Worm (Caenorhabditis elegans) whole organism, L1 larva: Measurements from ENCODE around the gene prx-10.

ENCODE experiments used
- C34B4.2 ChIP-seq: sonication (generic microtip); optimal IDR thresholded peaks from 2 replicates; lab custom pipeline; 2017; ENCODE audit warnings: mild to moderate bottlenecking, missing genetic modification characterization, missing compliant biosample characterization
- F16B12.6 ChIP-seq: fragments of 150-350 bp; optimal IDR thresholded peaks from 2 replicates; lab custom pipeline; 2014; ENCODE audit warnings: missing biosample characterization, missing genetic modification characterization
- Y116A8C.19 ChIP-seq: sonication (generic microtip); optimal IDR thresholded peaks from 2 replicates; lab custom pipeline; 2016; ENCODE audit warnings: missing compliant biosample characterization, missing genetic modification characterization, borderline replicate concordance
- ama-1 ChIP-seq: fragments of 150-350 bp; optimal IDR thresholded peaks from 2 replicates; lab custom pipeline; 2014
- blmp-1 ChIP-seq: fragments of 150-350 bp; optimal IDR thresholded peaks from 2 replicates; lab custom pipeline; 2014; ENCODE audit warnings: missing biosample characterization, missing genetic modification characterization
- ceh-8 ChIP-seq: fragments of 200-800 bp; sonication (Bioruptor generic); optimal IDR thresholded peaks from 2 replicates; lab custom pipeline; 2018; ENCODE audit warnings: mild to moderate bottlenecking, missing genetic modification characterization, moderate library complexity, missing compliant biosample characterization
- ceh-88 ChIP-seq: fragments of 200-800 bp; sonication (Bioruptor generic); IDR thresholded peaks from 2 replicates; pipeline ENCODE4 v1.3.6; 2022; ENCODE audit warnings: missing genetic modification characterization, missing compliant biosample characterization
- ceh-90 ChIP-seq: sonication (generic microtip); optimal IDR thresholded peaks from 2 replicates; lab custom pipeline; 2016; ENCODE audit warnings: missing genetic modification characterization, missing compliant biosample characterization
- ces-1 ChIP-seq: fragments of 150-350 bp; optimal IDR thresholded peaks from 2 replicates; lab custom pipeline; 2014; ENCODE audit warnings: missing biosample characterization, missing genetic modification reagents, missing genetic modification characterization
- dpl-1 ChIP-seq, 3 experiments: fragments of 150-350 bp in 2 of 3; sonication (generic microtip) in 1 of 3; optimal IDR thresholded peaks; 2 replicates each; lab custom pipeline; 2014 to 2017; ENCODE audit warnings: missing biosample characterization in 3 of 3, missing genetic modification characterization in 3 of 3, missing genetic modification reagents in 3 of 3
- dsc-1 ChIP-seq: sonication (generic microtip); optimal IDR thresholded peaks from 2 replicates; lab custom pipeline; 2016; ENCODE audit warnings: mild to moderate bottlenecking, missing genetic modification characterization, missing compliant biosample characterization
- efl-1 ChIP-seq, 4 experiments: fragments of 150-350 bp; optimal IDR thresholded peaks in 3 of 4; peaks in 1 of 4; 1 replicate in 1 of 4; 2 replicates in 3 of 4; lab custom pipeline; 2014; ENCODE audit warnings: missing biosample characterization in 2 of 4, missing genetic modification characterization in 2 of 4, missing genetic modification reagents in 2 of 4
- egl-27 ChIP-seq, 2 experiments: fragments of 150-350 bp in 1 of 2; sonication (generic microtip); optimal IDR thresholded peaks; 3 replicates each; lab custom pipeline; 2017 to 2018; ENCODE audit warnings: missing biosample characterization in 2 of 2, missing genetic modification characterization in 2 of 2, missing genetic modification reagents in 2 of 2
- elt-2 ChIP-seq: sonication (generic microtip); optimal IDR thresholded peaks from 2 replicates; lab custom pipeline; 2016; ENCODE audit warnings: missing genetic modification characterization, mild to moderate bottlenecking, inconsistent platforms, missing compliant biosample characterization, missing genetic modification reagents
- ets-5 ChIP-seq: fragments of 200-800 bp; sonication (Bioruptor generic); IDR thresholded peaks from 2 replicates; pipeline ENCODE4 v1.3.6; 2022; ENCODE audit warnings: missing genetic modification characterization, missing compliant biosample characterization
- fos-1 ChIP-seq: fragments of 150-350 bp; optimal IDR thresholded peaks from 2 replicates; lab custom pipeline; 2014; ENCODE audit warnings: missing biosample characterization, missing genetic modification characterization
- grh-1 ChIP-seq: fragments of 200-800 bp; sonication (Bioruptor generic); IDR thresholded peaks from 2 replicates; pipeline ENCODE4 v1.3.6; 2022; ENCODE audit warnings: missing genetic modification reagents, missing genetic modification characterization, missing compliant biosample characterization
- isw-1 ChIP-seq: fragments of 200-800 bp; sonication (Bioruptor generic); IDR thresholded peaks from 2 replicates; pipeline ENCODE4 v1.3.6; 2022; ENCODE audit warnings: missing genetic modification characterization, missing compliant biosample characterization
- jun-1 ChIP-seq: fragments of 150-350 bp; optimal IDR thresholded peaks from 2 replicates; lab custom pipeline; 2014; ENCODE audit warnings: missing biosample characterization, missing genetic modification reagents, missing genetic modification characterization
- lin-13 ChIP-seq: fragments of 150-350 bp; optimal IDR thresholded peaks from 2 replicates; lab custom pipeline; 2014; ENCODE audit warnings: missing biosample characterization, missing genetic modification reagents, missing genetic modification characterization
- lin-15B ChIP-seq: fragments of 150-350 bp; sonication (generic microtip); optimal IDR thresholded peaks from 3 replicates; lab custom pipeline; 2014; ENCODE audit warnings: missing biosample characterization, missing genetic modification characterization
- lin-35 ChIP-seq, 2 experiments: fragments of 150-350 bp; optimal IDR thresholded peaks; 2 replicates each; lab custom pipeline; 2014; ENCODE audit warnings: missing biosample characterization in 2 of 2, missing genetic modification characterization in 2 of 2, missing genetic modification reagents in 2 of 2
- lin-39 ChIP-seq: fragments of 150-350 bp; optimal IDR thresholded peaks from 2 replicates; lab custom pipeline; 2014; ENCODE audit warnings: missing biosample characterization, missing genetic modification reagents, missing genetic modification characterization
- lir-3 ChIP-seq: sonication (generic microtip); optimal IDR thresholded peaks from 2 replicates; lab custom pipeline; 2016; ENCODE audit warnings: mild to moderate bottlenecking, missing genetic modification characterization, moderate library complexity, missing compliant biosample characterization; ENCODE audit not compliant: poor library complexity
- lsy-2 ChIP-seq, 2 experiments: fragments of 150-350 bp; optimal IDR thresholded peaks; 2 replicates each; lab custom pipeline; 2014; ENCODE audit warnings: missing biosample characterization in 2 of 2, missing genetic modification characterization in 2 of 2
- nhr-11 ChIP-seq: fragments of 150-350 bp; optimal IDR thresholded peaks from 2 replicates; lab custom pipeline; 2014; ENCODE audit warnings: missing biosample characterization, missing genetic modification characterization
- nhr-12 ChIP-seq: sonication (generic microtip); optimal IDR thresholded peaks from 2 replicates; lab custom pipeline; 2017; ENCODE audit warnings: missing biosample characterization, missing genetic modification characterization
- nhr-20 ChIP-seq: sonication (generic microtip); optimal IDR thresholded peaks from 2 replicates; lab custom pipeline; 2016; ENCODE audit warnings: mild to moderate bottlenecking, missing genetic modification characterization, missing compliant biosample characterization
- nhr-47 ChIP-seq: sonication (generic microtip); optimal IDR thresholded peaks from 2 replicates; lab custom pipeline; 2016; ENCODE audit warnings: mild to moderate bottlenecking, missing genetic modification characterization, moderate library complexity, missing compliant biosample characterization
- nhr-71 ChIP-seq: sonication (generic microtip); optimal IDR thresholded peaks from 2 replicates; lab custom pipeline; 2016; ENCODE audit warnings: mild to moderate bottlenecking, missing genetic modification characterization, moderate library complexity, missing compliant biosample characterization
- nhr-76 ChIP-seq: sonication (generic microtip); optimal IDR thresholded peaks from 2 replicates; lab custom pipeline; 2017; ENCODE audit warnings: missing biosample characterization, missing genetic modification characterization
- nhr-85 ChIP-seq: sonication (generic microtip); peaks from one replicate; lab custom pipeline; 2016; ENCODE audit warnings: missing genetic modification characterization, inconsistent platforms, missing compliant biosample characterization
- rnt-1 ChIP-seq: sonication (generic microtip); optimal IDR thresholded peaks from 2 replicates; lab custom pipeline; 2016; ENCODE audit warnings: mild to moderate bottlenecking, missing genetic modification characterization, moderate library complexity, missing compliant biosample characterization
- skn-1 ChIP-seq: fragments of 150-350 bp; optimal IDR thresholded peaks from 2 replicates; lab custom pipeline; 2014; ENCODE audit warnings: missing biosample characterization, missing genetic modification characterization
- snu-23 ChIP-seq: sonication (generic microtip); optimal IDR thresholded peaks from 2 replicates; lab custom pipeline; 2016; ENCODE audit warnings: missing genetic modification characterization, missing compliant biosample characterization
- sptf-1 ChIP-seq: fragments of 150-350 bp; optimal IDR thresholded peaks from 2 replicates; lab custom pipeline; 2014; ENCODE audit warnings: missing biosample characterization, missing genetic modification characterization
- sup-37 ChIP-seq: fragments of 200-800 bp; sonication (Bioruptor generic); optimal IDR thresholded peaks from 2 replicates; lab custom pipeline; 2018; ENCODE audit warnings: mild to moderate bottlenecking, missing genetic modification characterization, missing compliant biosample characterization
- swsn-7 ChIP-seq: sonication (generic microtip); optimal IDR thresholded peaks from 2 replicates; lab custom pipeline; 2016; ENCODE audit warnings: missing genetic modification characterization, missing compliant biosample characterization
- tbx-2 ChIP-seq: sonication (generic microtip); optimal IDR thresholded peaks from 2 replicates; lab custom pipeline; 2016; ENCODE audit warnings: missing genetic modification characterization, missing compliant biosample characterization
- tlp-1 ChIP-seq: fragments of 150-350 bp; optimal IDR thresholded peaks from 2 replicates; lab custom pipeline; 2014; ENCODE audit warnings: missing biosample characterization, missing genetic modification characterization
- unc-130 ChIP-seq: fragments of 150-350 bp; optimal IDR thresholded peaks from 2 replicates; lab custom pipeline; 2017; ENCODE audit warnings: missing biosample characterization, missing genetic modification characterization, inconsistent platforms
- unc-30 ChIP-seq: sonication (generic microtip); optimal IDR thresholded peaks from 2 replicates; lab custom pipeline; 2017; ENCODE audit warnings: missing biosample characterization, missing genetic modification characterization
- xbp-1 ChIP-seq: sonication (generic microtip); optimal IDR thresholded peaks from 2 replicates; lab custom pipeline; 2016; ENCODE audit warnings: missing genetic modification characterization, missing compliant biosample characterization
- zag-1 ChIP-seq: fragments of 150-350 bp; optimal IDR thresholded peaks from 2 replicates; lab custom pipeline; 2014; ENCODE audit warnings: missing biosample characterization, missing genetic modification characterization
- zip-4 ChIP-seq: fragments of 200-800 bp; sonication (Bioruptor generic); optimal IDR thresholded peaks from 2 replicates; lab custom pipeline; 2018; ENCODE audit warnings: mild to moderate bottlenecking, missing genetic modification characterization, moderate library complexity, missing compliant biosample characterization
- ztf-4 ChIP-seq: fragments of 150-350 bp; optimal IDR thresholded peaks from 2 replicates; lab custom pipeline; 2014; ENCODE audit warnings: missing biosample characterization, missing genetic modification characterization

prx-10 gene

DNA sequence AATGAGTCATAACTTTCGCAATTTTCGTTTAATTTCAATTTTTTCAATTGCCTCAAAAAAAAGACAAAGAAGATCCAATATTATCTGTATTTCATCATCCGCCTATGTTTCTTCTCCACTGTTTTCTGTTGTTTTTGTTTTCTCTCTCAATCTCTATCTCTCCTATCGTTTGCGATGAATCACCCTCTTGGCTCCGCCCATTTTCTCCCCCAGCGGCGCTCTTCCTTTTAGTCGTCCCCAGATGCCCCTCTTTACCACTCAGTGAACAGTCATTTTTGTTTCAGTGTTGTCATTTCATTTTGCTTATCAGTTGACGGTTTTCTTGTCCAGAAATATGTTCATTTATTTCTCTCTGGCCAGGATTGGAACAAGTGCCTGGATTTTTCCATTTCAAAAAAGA is 11.3 kb upstream of the prx-10 start (continued):
- TF ChIP-seq snu-23 (GFP tag; lab: Kevin White, UChicago): peak; percentile 6
- no peak for TF ChIP-seq ama-1 (lab: Kevin White, UChicago)
- TF ChIP-seq Y116A8C.19: no peak
- TF ChIP-seq fos-1 (tag; lab: Kevin White, UChicago): peak; percentile 81
- no peak for TF ChIP-seq unc-130 (tag; lab: Kevin White, UChicago)
- peak; percentile 11 for TF ChIP-seq skn-1 (tag; lab: Kevin White, UChicago)

DNA sequence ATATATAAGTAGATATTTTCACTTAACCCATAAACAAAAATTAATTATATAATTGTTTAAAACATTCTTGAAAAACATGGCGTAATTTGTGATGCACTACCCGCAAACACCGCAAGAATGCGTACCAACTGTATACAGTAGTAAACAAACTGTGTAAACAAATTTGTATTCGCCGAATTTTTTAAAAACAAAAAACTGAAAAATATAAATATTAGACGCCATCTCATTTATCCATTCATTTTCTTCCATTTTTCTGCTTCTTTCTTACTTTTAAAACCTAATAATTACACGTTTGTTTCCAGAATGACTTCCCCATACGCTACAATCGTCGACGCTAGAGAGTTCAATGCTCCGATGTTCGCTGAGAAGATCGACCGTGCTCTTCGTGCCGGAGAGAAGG is 10.9 kb upstream of the prx-10 start, which contains the start of gene nex-1:
Gene nex-1 (plus strand): TSS at position 301 of the 400 bp plus-strand sequence.
- TF ChIP-seq nhr-85 (peak; percentile 50), F16B12.6 (tag; lab: Kevin White, UChicago) (no peak), lsy-2 (tag; optimal IDR thresholded peaks at IDR 0.05; lab: Kevin White, UChicago) (peak in 1 of 2 experiments; percentile 7)

DNA sequence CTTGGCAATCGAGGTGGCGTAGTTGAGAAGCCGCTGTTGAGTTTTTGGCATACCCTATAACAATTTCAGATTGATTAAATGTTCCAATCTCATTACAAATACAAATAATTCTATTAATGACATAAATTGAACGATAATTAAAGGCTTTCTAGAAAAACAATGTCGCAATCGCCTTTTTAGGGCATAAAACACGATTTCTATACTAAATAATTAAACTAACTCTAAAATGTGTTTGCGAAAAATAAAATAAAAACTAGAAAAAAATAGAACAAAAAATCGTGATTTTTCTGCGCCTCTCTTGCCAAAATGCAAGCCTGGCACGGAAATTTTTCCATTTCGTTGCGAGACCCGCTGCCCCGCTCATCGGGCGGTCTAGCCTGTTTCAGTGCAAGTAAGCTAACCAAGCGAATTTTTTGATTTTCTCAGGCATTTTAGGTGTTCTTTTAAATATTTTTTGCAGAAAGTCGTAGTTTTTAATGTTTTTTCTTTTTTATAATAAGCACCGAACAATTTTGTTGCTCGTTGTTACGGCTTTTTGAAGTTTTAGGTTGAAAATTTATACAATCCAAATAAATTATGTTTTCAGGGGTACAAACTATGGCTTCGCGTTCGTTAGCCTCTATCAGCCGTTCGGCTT is 8.3 kb upstream of the prx-10 start, which contains the start of the genes C34E10.12, C34E10.10 and atp-2:
Gene C34E10.12 (minus strand): TSS at position 51 of the 637 bp plus-strand sequence.
Gene C34E10.10 (minus strand): TSS at position 54 of the 637 bp plus-strand sequence.
Gene atp-2 (plus strand): TSS at position 587 of the 637 bp plus-strand sequence.
- TF ChIP-seq lin-13 (GFP tag; lab: Kevin White, UChicago): peak; percentile 84
- no peak for TF ChIP-seq sptf-1 (tag; lab: Kevin White, UChicago)
- TF ChIP-seq nhr-20 (tag; lab: Kevin White, UChicago): peak; percentile 94
- peak; percentile 88 for TF ChIP-seq lin-15B (tag; lab: Kevin White, UChicago)
- TF ChIP-seq snu-23 (GFP tag; lab: Kevin White, UChicago): peak; percentile 95
- TF ChIP-seq efl-1 (optimal IDR thresholded peaks at IDR 0.05; lab: Kevin White, UChicago): peak; percentile 86 to 88
- peak; percentile 79 to 97 for TF ChIP-seq efl-1 (GFP tag; optimal IDR thresholded peaks at IDR 0.05 in 1 of 2; lab: Kevin White, UChicago)
- peak; percentile 55 for TF ChIP-seq F16B12.6 (tag; lab: Kevin White, UChicago)
- peak; percentile 90 for TF ChIP-seq isw-1 (GFP tag; lab: Robert Waterston, UW)
- peak; percentile 88 for TF ChIP-seq swsn-7 (tag; lab: Kevin White, UChicago)
- no peak for TF ChIP-seq sup-37
- TF ChIP-seq nhr-85: peak; percentile 93
- TF ChIP-seq ets-5 (GFP tag; lab: Robert Waterston, UW): no peak
- no peak for TF ChIP-seq unc-30 (tag; lab: Kevin White, UChicago)
- peak; percentile 73 for TF ChIP-seq jun-1 (tag; lab: Kevin White, UChicago)
- TF ChIP-seq Y116A8C.19: no peak
- TF ChIP-seq tbx-2 (tag; lab: Kevin White, UChicago): peak; percentile 79
- peak; percentile 88 for TF ChIP-seq xbp-1
- TF ChIP-seq nhr-12: no peak
- peak; percentile 86 to 90 for TF ChIP-seq lin-35 (GFP tag; optimal IDR thresholded peaks at IDR 0.05; lab: Kevin White, UChicago)
- peak; percentile 90 for TF ChIP-seq rnt-1 (tag; lab: Kevin White, UChicago)
- TF ChIP-seq elt-2 (tag; lab: Kevin White, UChicago): no peak
- TF ChIP-seq tlp-1 (tag; lab: Kevin White, UChicago): no peak
- peak; percentile 79 to 85 (median 82) for TF ChIP-seq dpl-1 (GFP tag; optimal IDR thresholded peaks at IDR 0.05; lab: Kevin White, UChicago)
- peak; percentile 93 for TF ChIP-seq nhr-71 (tag; lab: Kevin White, UChicago)
- peak; percentile 80 for TF ChIP-seq lir-3 (tag; lab: Kevin White, UChicago)
- TF ChIP-seq ceh-88 (GFP tag; lab: Robert Waterston, UW): peak; percentile 48
- peak; percentile 72 for TF ChIP-seq dsc-1 (tag; lab: Kevin White, UChicago)
- no peak for TF ChIP-seq zag-1 (tag; lab: Kevin White, UChicago)
- TF ChIP-seq lsy-2 (tag; optimal IDR thresholded peaks at IDR 0.05; lab: Kevin White, UChicago): peak; percentile 90 to 94
- peak; percentile 89 for TF ChIP-seq nhr-47
- TF ChIP-seq nhr-11 (tag; lab: Kevin White, UChicago): peak; percentile 27
- TF ChIP-seq zip-4 (GFP tag; lab: Kevin White, UChicago): peak; percentile 40
- peak; percentile 59 for TF ChIP-seq blmp-1 (tag; lab: Kevin White, UChicago)
- TF ChIP-seq egl-27 (tag; optimal IDR thresholded peaks at IDR 0.05; lab: Kevin White, UChicago): no peak
- TF ChIP-seq unc-130 (tag; lab: Kevin White, UChicago): peak; percentile 87
- TF ChIP-seq lin-39 (tag; lab: Kevin White, UChicago): peak; percentile 2
- peak; percentile 99 for TF ChIP-seq C34B4.2 (tag; lab: Kevin White, UChicago)
- peak; percentile 59 for TF ChIP-seq ceh-8
- peak; percentile 52; the same call in 1 of the 2 replicates for TF ChIP-seq grh-1 (GFP tag; lab: Robert Waterston, UW)
- TF ChIP-seq nhr-76: no peak
- peak; percentile 31 for TF ChIP-seq ceh-90 (tag; lab: Kevin White, UChicago)
- no peak for TF ChIP-seq ztf-4 (tag; lab: Kevin White, UChicago)
- TF ChIP-seq ces-1 (GFP tag; lab: Kevin White, UChicago): no peak
